Worm (Caenorhabditis elegans) whole organism, early embryonic: ENCODE data around the gene M110.8.

ENCODE experiments used
- B0310.2 ChIP-seq: sonication (generic microtip); optimal IDR thresholded peaks from 2 replicates; lab custom pipeline; 2016; ENCODE audit warnings: mild to moderate bottlenecking, missing genetic modification characterization, missing compliant biosample characterization
- F13C5.2 ChIP-seq: sonication (generic microtip); optimal IDR thresholded peaks from 2 replicates; lab custom pipeline; 2017; ENCODE audit warnings: mild to moderate bottlenecking, missing genetic modification characterization, inconsistent platforms, missing compliant biosample characterization
- aly-1 ChIP-seq: sonication (generic microtip); optimal IDR thresholded peaks from 2 replicates; lab custom pipeline; 2016; ENCODE audit warnings: missing genetic modification characterization, missing compliant biosample characterization
- ama-1 ChIP-seq: fragments of 150-350 bp; optimal IDR thresholded peaks from 2 replicates; lab custom pipeline; 2014
- ceh-36 ChIP-seq: sonication (generic microtip); optimal IDR thresholded peaks from 2 replicates; lab custom pipeline; 2016; ENCODE audit warnings: missing genetic modification characterization, inconsistent platforms, missing compliant biosample characterization
- flt-1 ChIP-seq: fragments of 200-800 bp; sonication (Bioruptor generic); IDR thresholded peaks from 2 replicates; pipeline ENCODE4 v1.3.6; 2022; ENCODE audit warnings: missing genetic modification characterization, missing compliant biosample characterization
- hmg-4 ChIP-seq: fragments of 200-800 bp; sonication (Bioruptor generic); optimal IDR thresholded peaks from 2 replicates; lab custom pipeline; 2018; ENCODE audit warnings: mild to moderate bottlenecking, missing genetic modification characterization, missing compliant biosample characterization
- sea-1 ChIP-seq: fragments of 200-800 bp; sonication (Bioruptor generic); conservative IDR thresholded peaks from 2 replicates; pipeline ENCODE4 v1.3.6; 2022; ENCODE audit warnings: missing genetic modification characterization, missing compliant biosample characterization
- tbx-11 ChIP-seq: fragments of 200-800 bp; sonication (Bioruptor generic); IDR thresholded peaks from 2 replicates; pipeline ENCODE4 v1.3.6; 2022; ENCODE audit warnings: missing genetic modification characterization, missing compliant biosample characterization

DNA sequence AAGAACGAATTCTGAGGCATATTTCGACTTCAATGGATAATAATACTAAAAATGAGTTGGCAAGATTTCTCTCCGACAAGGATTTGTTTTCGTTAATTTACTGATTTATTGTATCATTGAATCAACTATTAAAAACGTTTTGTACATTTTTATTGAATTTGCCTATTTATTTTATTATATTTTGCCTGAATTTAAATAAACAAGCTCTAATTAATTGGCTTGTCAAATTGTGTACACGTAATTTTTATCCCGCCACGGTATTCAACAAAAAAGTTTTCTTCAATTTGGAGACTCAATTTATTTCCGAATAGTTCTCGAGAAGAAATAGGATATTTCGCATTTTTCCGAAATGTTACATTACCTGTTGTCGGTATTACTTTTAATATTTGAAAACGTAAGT lies 23.1 kb upstream of the M110.8 start, which contains the start of gene M110.7:
- no peak for TF ChIP-seq hmg-4 (GFP tag; lab: Kevin White, UChicago)
- no peak for TF ChIP-seq F13C5.2 (tag; lab: Kevin White, UChicago)
- no peak for TF ChIP-seq aly-1 (tag; lab: Kevin White, UChicago)
- TF ChIP-seq sea-1 (GFP tag; lab: Robert Waterston, UW): no peak
- TF ChIP-seq ama-1 (lab: Kevin White, UChicago): no peak
- no peak for TF ChIP-seq flt-1 (GFP tag; lab: Robert Waterston, UW)
- no peak for TF ChIP-seq B0310.2 (tag; lab: Kevin White, UChicago)
- TF ChIP-seq ceh-36 (tag; lab: Kevin White, UChicago): no peak
- no peak for TF ChIP-seq tbx-11
